Fruit fly (Drosophila melanogaster) whole organism, adult: ENCODE results near the gene CG5614.

Source experiments
- CG11617 ChIP-seq: fragments of 200-800 bp; sonication (Bioruptor generic); optimal IDR thresholded peaks from 2 replicates; lab custom pipeline; 2017; ENCODE audit warnings: mild to moderate bottlenecking, missing biosample characterization, missing genetic modification reagents, missing genetic modification characterization
- CG12768 ChIP-seq: fragments of 200-800 bp; sonication (Bioruptor generic); optimal IDR thresholded peaks from 2 replicates; lab custom pipeline; 2017; ENCODE audit warnings: missing biosample characterization, missing genetic modification characterization, mild to moderate bottlenecking, moderate library complexity, missing genetic modification reagents
- CG14711 ChIP-seq: fragments of 200-800 bp; sonication (Bioruptor generic); optimal IDR thresholded peaks from 2 replicates; lab custom pipeline; 2018; ENCODE audit warnings: missing biosample characterization, mild to moderate bottlenecking, missing genetic modification characterization, moderate library complexity
- CG1620 ChIP-seq: fragments of 200-800 bp; sonication (Bioruptor generic); optimal IDR thresholded peaks from 2 replicates; lab custom pipeline; 2016; ENCODE audit warnings: missing biosample characterization, missing genetic modification characterization
- CG33017 ChIP-seq: fragments of 200-800 bp; sonication (Bioruptor generic); optimal IDR thresholded peaks from 2 replicates; lab custom pipeline; 2018; ENCODE audit warnings: missing biosample characterization, mild to moderate bottlenecking, missing genetic modification characterization, moderate library complexity
- CG5204 ChIP-seq: fragments of 200-800 bp; sonication (Bioruptor generic); optimal IDR thresholded peaks from 2 replicates; lab custom pipeline; 2016; ENCODE audit warnings: missing biosample characterization, missing genetic modification characterization
- CG7045 ChIP-seq: fragments of 200-800 bp; sonication (Bioruptor generic); optimal IDR thresholded peaks from 2 replicates; lab custom pipeline; 2017; ENCODE audit warnings: missing biosample characterization, mild to moderate bottlenecking, missing genetic modification characterization
- CG7101 ChIP-seq: fragments of 200-800 bp; sonication (Bioruptor generic); optimal IDR thresholded peaks from 2 replicates; lab custom pipeline; 2018; ENCODE audit warnings: missing biosample characterization, mild to moderate bottlenecking, missing genetic modification characterization, moderate library complexity
- Clk ChIP-seq: fragments of 200-800 bp; sonication (Bioruptor generic); optimal IDR thresholded peaks from 2 replicates; lab custom pipeline; 2017; ENCODE audit warnings: missing biosample characterization, missing genetic modification characterization
- Crg-1 ChIP-seq: fragments of 200-800 bp; sonication (Bioruptor generic); optimal IDR thresholded peaks from 2 replicates; lab custom pipeline; 2016; ENCODE audit warnings: missing biosample characterization, missing genetic modification characterization
- Hr96 ChIP-seq: fragments of 200-800 bp; sonication (Bioruptor generic); optimal IDR thresholded peaks from 2 replicates; lab custom pipeline; 2016; ENCODE audit warnings: missing biosample characterization, missing genetic modification characterization
- Mnt ChIP-seq: fragments of 200-800 bp; sonication (Bioruptor generic); optimal IDR thresholded peaks from 2 replicates; lab custom pipeline; 2016; ENCODE audit warnings: missing biosample characterization, mild to moderate bottlenecking, missing genetic modification characterization
- bab1 ChIP-seq: fragments of 200-800 bp; sonication (Bioruptor generic); optimal IDR thresholded peaks from 3 replicates; lab custom pipeline; 2019; ENCODE audit warnings: missing biosample characterization, mild to moderate bottlenecking, missing genetic modification characterization, moderate library complexity
- cic ChIP-seq: fragments of 200-800 bp; sonication (Bioruptor generic); optimal IDR thresholded peaks from 2 replicates; lab custom pipeline; 2017; ENCODE audit warnings: missing biosample characterization, mild to moderate bottlenecking, missing genetic modification characterization, moderate library complexity
- cnc ChIP-seq, 2 experiments: fragments of >200 bp; optimal IDR thresholded peaks; 2 replicates each; lab custom pipeline; 2017
- kay ChIP-seq: fragments of 200-800 bp; sonication (Bioruptor generic); peaks from one replicate; lab custom pipeline; 2016; ENCODE audit warnings: missing biosample characterization, missing genetic modification characterization, borderline replicate concordance
- ovo ChIP-seq: fragments of 200-800 bp; sonication (Bioruptor generic); optimal IDR thresholded peaks from 2 replicates; lab custom pipeline; 2016; ENCODE audit warnings: missing biosample characterization, missing genetic modification characterization
- pad ChIP-seq: fragments of 200-800 bp; sonication (Bioruptor generic); optimal IDR thresholded peaks from 3 replicates; lab custom pipeline; 2017; ENCODE audit warnings: missing biosample characterization, missing genetic modification characterization, mild to moderate bottlenecking, moderate library complexity, missing genetic modification reagents
- tj ChIP-seq: fragments of 200-800 bp; sonication (Bioruptor generic); optimal IDR thresholded peaks from 3 replicates; lab custom pipeline; 2017; ENCODE audit warnings: missing biosample characterization, mild to moderate bottlenecking, missing genetic modification characterization, moderate library complexity
- toe ChIP-seq: fragments of 200-800 bp; sonication (Bioruptor generic); optimal IDR thresholded peaks from 2 replicates; lab custom pipeline; 2016; ENCODE audit warnings: missing biosample characterization, missing genetic modification characterization

Gene CG5614

DNA sequence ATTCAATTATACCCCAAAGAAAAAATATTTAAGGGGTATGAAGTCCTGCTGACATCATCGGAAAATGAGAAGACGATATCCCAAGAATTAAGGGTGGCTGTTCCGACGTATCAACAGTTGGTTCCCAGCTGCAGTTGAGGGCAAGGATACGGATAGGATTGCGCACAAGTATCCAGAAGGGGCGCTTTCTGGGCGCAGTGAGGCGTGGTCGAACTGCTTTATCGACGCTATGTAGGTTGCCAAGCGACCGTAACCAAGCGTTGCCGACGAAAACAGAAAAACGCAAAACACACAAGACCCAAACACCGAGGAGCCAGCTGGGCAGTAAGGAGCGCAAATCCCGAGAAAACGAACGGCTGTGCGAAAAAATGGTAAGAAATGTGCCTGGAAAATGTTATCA, 5.5 kb upstream of the CG5614 start, which contains the start of gene Ttc26:
Gene Ttc26 (plus strand): TSS at position 289 of the 400 bp plus-strand sequence.
- TF ChIP-seq CG7045 (GFP tag; lab: Kevin White, UChicago) (no peak), Hr96 (GFP tag; lab: Kevin White, UChicago) (no peak), bab1 (no peak), ovo (GFP tag; lab: Kevin White, UChicago) (no peak), CG7101 (tag; lab: Kevin White, UChicago) (no peak), CG33017 (tag; lab: Kevin White, UChicago) (no peak), cic (GFP tag; lab: Kevin White, UChicago) (no peak), Mnt (GFP tag; lab: Kevin White, UChicago) (no peak), pad (GFP tag; lab: Kevin White, UChicago) (no peak), CG12768 (GFP tag; lab: Kevin White, UChicago) (no peak), kay (no peak), CG5204 (GFP tag; lab: Kevin White, UChicago) (no peak), Crg-1 (GFP tag; lab: Kevin White, UChicago) (no peak), cnc (optimal IDR thresholded peaks at IDR 0.05; lab: Kevin White, UChicago) (no peak), toe (no peak), CG11617 (no peak), Clk (no peak), CG1620 (GFP tag; lab: Kevin White, UChicago) (no peak)

DNA sequence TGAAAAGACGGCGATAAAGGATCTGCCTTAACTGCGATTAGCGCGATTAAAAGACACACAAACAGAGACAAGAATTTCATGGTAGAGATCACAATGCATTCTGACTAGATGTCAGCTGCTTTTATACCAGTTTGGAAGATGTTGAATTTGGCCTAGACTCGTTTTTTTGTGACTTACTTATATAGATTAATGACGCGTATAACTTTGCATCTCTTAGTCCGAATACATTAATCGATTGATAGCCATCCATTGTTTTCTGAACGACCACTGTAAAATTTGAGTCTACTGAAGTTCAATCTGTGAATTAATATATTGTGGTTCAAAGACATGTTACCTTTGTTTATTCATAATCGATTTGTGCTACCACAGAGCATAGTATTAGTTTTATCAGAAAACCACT, 4.4 kb upstream of the CG5614 start, which contains the start of gene CG45207:
Gene CG45207 (minus strand): TSS at position 101 of the 400 bp plus-strand sequence.
- TF ChIP-seq Crg-1 (GFP tag; lab: Kevin White, UChicago) (no peak), Hr96 (GFP tag; lab: Kevin White, UChicago) (no peak), CG12768 (GFP tag; lab: Kevin White, UChicago) (no peak), toe (no peak), CG33017 (tag; lab: Kevin White, UChicago) (no peak), kay (no peak), ovo (GFP tag; lab: Kevin White, UChicago) (no peak), cic (GFP tag; lab: Kevin White, UChicago) (no peak), Mnt (GFP tag; lab: Kevin White, UChicago) (no peak), pad (GFP tag; lab: Kevin White, UChicago) (no peak), Clk (no peak), CG14711 (tag; lab: Kevin White, UChicago) (no peak), bab1 (no peak)

dm6 chr3R:15784298-15784697, 4.7 kb downstream of the CG5614 start:
- TF ChIP-seq cnc (optimal IDR thresholded peaks at IDR 0.05; lab: Kevin White, UChicago) (no peak), ovo (GFP tag; lab: Kevin White, UChicago) (no peak), Clk (no peak), tj (GFP tag; lab: Kevin White, UChicago) (no peak)

dm6 chr3R:15786538-15786937, 6.9 kb downstream of the CG5614 start, which contains the start of gene CG9590:
CG9590 (plus strand) TSS chr3R:15786703.
- peak; percentile 0 for TF ChIP-seq bab1
- TF ChIP-seq cic (GFP tag; lab: Kevin White, UChicago), result no peak
- no peak for TF ChIP-seq toe
- no peak for TF ChIP-seq kay

DNA sequence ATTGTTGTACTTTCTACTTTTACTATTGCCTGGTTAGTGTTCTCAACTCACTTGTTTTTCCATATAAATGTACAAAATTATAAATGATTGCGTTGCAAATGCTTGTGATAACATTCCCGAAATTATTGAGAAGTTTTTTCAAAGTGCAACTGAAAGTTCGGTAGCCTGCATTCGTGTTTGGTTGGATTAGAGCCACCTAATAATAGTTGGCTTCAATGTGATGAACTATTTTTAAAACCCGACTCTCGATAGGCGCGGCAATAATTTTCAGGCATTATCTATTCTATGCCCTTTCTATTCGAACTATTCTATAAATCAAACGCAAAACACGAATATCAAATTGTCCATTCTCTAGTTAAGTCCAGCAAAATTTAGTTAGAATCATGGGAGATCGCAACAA, 8.6 kb downstream of the CG5614 start, which contains the start of gene Uros2:
Gene Uros2 (plus strand): TSS at position 301 of the 400 bp plus-strand sequence.
- TF ChIP-seq kay (no peak), CG12768 (GFP tag; lab: Kevin White, UChicago) (no peak), CG7045 (GFP tag; lab: Kevin White, UChicago) (no peak), pad (GFP tag; lab: Kevin White, UChicago) (no peak), bab1 (no peak), CG1620 (GFP tag; lab: Kevin White, UChicago) (no peak)

DNA sequence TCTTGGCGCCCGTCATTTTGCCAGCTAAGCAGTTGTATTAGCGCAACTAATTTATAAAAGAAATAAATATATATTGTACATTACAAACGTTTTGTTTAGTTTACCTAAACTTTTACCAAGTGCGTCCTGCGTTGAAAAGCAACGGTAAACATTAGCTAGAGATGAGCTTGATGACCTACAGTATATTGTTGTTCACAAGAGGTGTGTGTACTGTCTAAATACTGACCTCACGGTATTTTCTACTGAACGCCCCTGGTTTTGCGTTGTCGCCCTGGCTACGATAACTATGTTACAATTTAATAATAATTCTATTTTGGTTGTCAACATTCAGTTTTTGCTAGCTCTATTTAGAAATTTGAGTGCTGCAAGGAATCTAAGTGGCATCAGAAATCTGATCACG, 12.8 kb downstream of the CG5614 start, which contains the start of gene Acyp2:
Gene Acyp2 (plus strand): TSS at position 262 of the 400 bp plus-strand sequence.
- TF ChIP-seq bab1 (peak; percentile 17), Mnt (GFP tag; lab: Kevin White, UChicago) (peak; percentile 37), ovo (GFP tag; lab: Kevin White, UChicago) (peak; percentile 60), CG12768 (GFP tag; lab: Kevin White, UChicago) (no peak), CG7045 (GFP tag; lab: Kevin White, UChicago) (no peak), toe (peak; percentile 67), CG5204 (GFP tag; lab: Kevin White, UChicago) (no peak), CG1620 (GFP tag; lab: Kevin White, UChicago) (peak; percentile 33), pad (GFP tag; lab: Kevin White, UChicago) (peak; percentile 6)

DNA sequence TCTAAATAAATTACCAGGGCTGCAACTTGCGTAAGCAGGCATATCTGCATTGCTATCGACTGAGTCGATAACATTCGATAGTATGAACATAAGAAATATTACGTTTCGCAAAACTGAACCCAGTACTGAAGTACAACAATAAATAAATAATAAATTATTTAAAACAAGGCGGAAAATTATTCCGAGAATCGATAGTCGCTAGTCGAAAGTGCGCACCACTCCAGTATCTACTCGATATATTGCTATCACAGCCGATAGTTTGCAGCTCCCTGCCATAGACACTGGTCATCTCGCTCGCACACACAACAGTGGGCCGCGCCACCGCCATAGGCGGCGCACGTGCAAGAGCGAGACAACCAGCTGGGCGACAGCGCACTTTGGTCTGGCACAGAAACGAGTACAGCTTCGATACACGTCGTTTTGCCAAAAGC, 13.8 kb downstream of the CG5614 start, which contains the start of gene nsl1:
Gene nsl1 (plus strand): TSS at position 411 of the 431 bp plus-strand sequence.
- no peak for TF ChIP-seq cnc (optimal IDR thresholded peaks at IDR 0.05; lab: Kevin White, UChicago)
- peak; percentile 13 for TF ChIP-seq CG33017 (tag; lab: Kevin White, UChicago)
- TF ChIP-seq CG7045 (GFP tag; lab: Kevin White, UChicago), result no peak
- TF ChIP-seq CG14711 (tag; lab: Kevin White, UChicago), result no peak
- peak; percentile 50 for TF ChIP-seq Crg-1 (GFP tag; lab: Kevin White, UChicago)
- peak; percentile 45 for TF ChIP-seq Clk
- peak; percentile 22 for TF ChIP-seq ovo (GFP tag; lab: Kevin White, UChicago)
- TF ChIP-seq toe, result peak; percentile 77
- TF ChIP-seq kay, result no peak
- peak; percentile 40 for TF ChIP-seq CG7101 (tag; lab: Kevin White, UChicago)
- peak; percentile 30 for TF ChIP-seq bab1
- peak; percentile 53 for TF ChIP-seq CG11617
- peak; percentile 57 for TF ChIP-seq cic (GFP tag; lab: Kevin White, UChicago)
- peak; percentile 81 for TF ChIP-seq CG12768 (GFP tag; lab: Kevin White, UChicago)
- no peak for TF ChIP-seq tj (GFP tag; lab: Kevin White, UChicago)
- TF ChIP-seq Mnt (GFP tag; lab: Kevin White, UChicago), result peak; percentile 80
- TF ChIP-seq CG5204 (GFP tag; lab: Kevin White, UChicago), result peak; percentile 20
- TF ChIP-seq CG1620 (GFP tag; lab: Kevin White, UChicago), result peak; percentile 52
- TF ChIP-seq Hr96 (GFP tag; lab: Kevin White, UChicago), result peak; percentile 22
- peak; percentile 57 for TF ChIP-seq pad (GFP tag; lab: Kevin White, UChicago)
